Fruit fly (Drosophila melanogaster): ENCODE results near the gene Jon65Aii.

Gene Jon65Aii

DNA sequence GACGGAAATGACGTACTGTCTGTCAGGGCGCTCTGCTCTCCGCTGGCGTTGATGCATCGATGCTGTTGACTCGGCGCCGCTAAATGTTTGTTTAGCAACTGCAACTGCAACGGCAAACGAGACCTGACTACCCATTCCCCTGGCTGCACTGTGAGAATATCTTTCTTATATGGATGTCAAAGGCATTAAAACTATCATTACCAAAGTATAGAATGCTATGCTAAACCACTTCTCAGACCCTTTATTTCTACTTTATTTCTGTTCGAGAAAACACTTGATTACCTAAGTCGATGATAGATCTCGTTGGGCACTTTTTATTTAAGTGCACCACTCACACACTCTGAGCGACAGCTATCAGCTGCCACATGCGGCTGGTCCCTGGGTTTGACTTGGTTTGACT is 30.0 kb upstream of the Jon65Aii start:
- TF ChIP-seq CG4404 (GFP tag; IDR thresholded peaks at IDR 0.05) (no peak), Ptx1 (GFP tag; IDR thresholded peaks at IDR 0.05) (0 out of 2 replicates have a peak, but pooled peaks have one; percentile 8), sens (GFP tag) (peak; percentile 43), row (GFP tag; IDR thresholded peaks at IDR 0.05) (0 out of 3 replicates have a peak, but pooled peaks have one; percentile 10), dysf (GFP tag; IDR thresholded peaks at IDR 0.05) (0 out of 3 replicates have a peak, but pooled peaks have one; percentile 6), gem (tag; optimal IDR thresholded peaks at IDR 0.05) (peak; percentile 28), Aef1 (GFP tag; IDR thresholded peaks at IDR 0.05) (no peak), CG3838 (GFP tag; optimal IDR thresholded peaks at IDR 0.05) (no peak), CG6765 (GFP tag; optimal IDR thresholded peaks at IDR 0.05) (no peak), H2.0 (GFP tag; IDR thresholded peaks at IDR 0.05) (no peak), wor (GFP tag; IDR thresholded peaks at IDR 0.05) (no peak), CG1603 (tag; optimal IDR thresholded peaks at IDR 0.05) (peak; percentile 46), Rx (GFP tag; IDR thresholded peaks at IDR 0.05) (0 out of 2 replicates have a peak, but pooled peaks have one; percentile 19), Ets65A (GFP tag) (peak; percentile 64)

DNA sequence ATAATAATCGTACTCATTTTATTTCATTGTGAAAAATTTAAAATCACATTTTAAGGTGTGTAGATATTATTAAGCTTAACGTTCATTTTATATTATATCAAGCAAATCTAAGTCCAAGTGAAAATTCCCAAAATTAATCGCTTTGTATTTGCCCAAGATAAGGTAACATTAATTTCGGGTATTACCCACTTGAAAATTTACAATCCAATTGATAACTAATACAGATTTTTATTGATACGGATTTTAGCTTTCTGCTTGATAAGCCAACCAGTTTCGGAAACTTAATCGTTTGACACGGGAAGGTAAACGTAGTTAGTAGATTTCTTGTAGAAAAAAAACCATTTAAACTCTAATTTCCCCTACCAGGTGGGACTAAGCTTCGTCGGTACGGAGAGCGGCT is 19.1 kb upstream of the Jon65Aii start:
- TF ChIP-seq gt (GFP tag; IDR thresholded peaks at IDR 0.05) (no peak), pum (GFP tag; optimal IDR thresholded peaks at IDR 0.05) (no peak), eve (GFP tag; optimal IDR thresholded peaks at IDR 0.05) (no peak), nerfin-1 (tag; optimal IDR thresholded peaks at IDR 0.05) (no peak), sc (optimal IDR thresholded peaks at IDR 0.05) (no peak), sc (GFP tag; optimal IDR thresholded peaks at IDR 0.05) (no peak), exex (tag; optimal IDR thresholded peaks at IDR 0.05) (peak; percentile 95), fd96Cb (tag; optimal IDR thresholded peaks at IDR 0.05) (no peak), caup (GFP tag; optimal IDR thresholded peaks at IDR 0.05; ENCODE audit: severe bottlenecking) (no peak), dan (GFP tag; IDR thresholded peaks at IDR 0.05) (no peak), zfh1 (GFP tag; IDR thresholded peaks at IDR 0.05) (no peak), CG17385 (GFP tag; optimal IDR thresholded peaks at IDR 0.05) (no peak), ERR (GFP tag; optimal IDR thresholded peaks at IDR 0.05) (no peak), H2.0 (GFP tag; IDR thresholded peaks at IDR 0.05) (no peak), otp (GFP tag; IDR thresholded peaks at IDR 0.05) (no peak), CG12219 (GFP tag; optimal IDR thresholded peaks at IDR 0.05) (no peak), sd (tag; optimal IDR thresholded peaks at IDR 0.05) (peak; percentile 26), Optix (GFP tag; IDR thresholded peaks at IDR 0.05) (no peak), Nf-YC (tag; optimal IDR thresholded peaks at IDR 0.05) (no peak), hbn (GFP tag; IDR thresholded peaks at IDR 0.05; ENCODE audit: partially characterized antibody) (no peak), gsb (GFP tag; IDR thresholded peaks at IDR 0.05) (no peak), sens-2 (GFP tag; IDR thresholded peaks at IDR 0.05) (peak; percentile 44; the same call in 1 of the 2 replicates), CG4707 (GFP tag; optimal IDR thresholded peaks at IDR 0.05) (no peak), CG11247 (GFP tag; IDR thresholded peaks at IDR 0.05) (no peak)

DNA sequence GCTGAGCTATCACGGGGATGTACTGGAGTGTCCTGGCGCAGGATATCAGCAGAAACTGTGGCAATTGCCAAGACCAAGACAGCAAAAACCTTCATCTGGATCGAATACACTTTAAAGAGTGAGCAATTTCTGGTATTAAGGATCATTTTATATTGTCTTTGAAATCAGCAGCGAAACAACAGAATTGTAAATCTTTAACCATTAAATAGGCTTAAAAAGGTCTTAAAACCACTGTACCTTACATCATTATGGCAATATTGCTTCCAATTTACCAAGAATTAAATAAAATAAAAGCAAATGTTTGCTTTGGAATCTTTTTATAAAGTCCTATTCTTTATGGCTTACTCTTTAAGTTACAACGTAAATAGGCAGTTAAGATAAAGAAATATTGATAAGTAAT is 17.6 kb upstream of the Jon65Aii start, which contains the start of gene CG10477:
Gene CG10477, minus strand, starts transcription at position 101 of the 400 bp plus-strand sequence.
- TF ChIP-seq prd (optimal IDR thresholded peaks at IDR 0.05) (no peak), prd (GFP tag; IDR thresholded peaks at IDR 0.05) (no peak), nmo (GFP tag; optimal IDR thresholded peaks at IDR 0.05) (no peak), CG11093 (GFP tag; IDR thresholded peaks at IDR 0.05) (no peak), ci (GFP tag; IDR thresholded peaks at IDR 0.05) (no peak), CG10979 (tag; optimal IDR thresholded peaks at IDR 0.05) (no peak)

Data from whole organism, embryonic.